Fruit fly (Drosophila melanogaster) whole organism, embryonic: Measurements from ENCODE around the gene CG2614.
A peak's percentile ranks its signal among the peaks of the same experiment; 100 is the strongest.

Experiments used
- Asciz ChIP-seq: fragments of 200-800 bp; sonication (Bioruptor generic); optimal IDR thresholded peaks from 2 replicates; lab custom pipeline; 2017; ENCODE audit warnings: missing biosample characterization, mild to moderate bottlenecking, missing genetic modification characterization, missing genetic modification reagents
- B-H2 ChIP-seq: fragments of 200-800 bp; sonication (Bioruptor generic); optimal IDR thresholded peaks from 2 replicates; lab custom pipeline; 2018; ENCODE audit warnings: missing biosample characterization, mild to moderate bottlenecking, missing genetic modification characterization
- CG12104 ChIP-seq: fragments of 200-800 bp; sonication (Bioruptor generic); optimal IDR thresholded peaks from 3 replicates; lab custom pipeline; 2016; ENCODE audit warnings: missing biosample characterization, missing genetic modification characterization
- CG1233 ChIP-seq: fragments of 200-800 bp; sonication (Bioruptor generic); optimal IDR thresholded peaks from 4 replicates; lab custom pipeline; 2018; ENCODE audit warnings: missing biosample characterization, mild to moderate bottlenecking, missing genetic modification characterization
- CG12744 ChIP-seq: fragments of 200-800 bp; sonication (Bioruptor generic); optimal IDR thresholded peaks from 2 replicates; lab custom pipeline; 2016; ENCODE audit warnings: missing biosample characterization, missing genetic modification characterization
- CG13287 ChIP-seq: fragments of 200-800 bp; sonication (Bioruptor generic); IDR thresholded peaks from 2 replicates; pipeline ENCODE4 v1.3.6; 2022; ENCODE audit warnings: missing biosample characterization, missing genetic modification characterization; ENCODE audit not compliant: partially characterized antibody
- CG13775 ChIP-seq: fragments of 200-800 bp; sonication (Bioruptor generic); optimal IDR thresholded peaks from 3 replicates; lab custom pipeline; 2017; ENCODE audit warnings: missing biosample characterization, mild to moderate bottlenecking, missing genetic modification characterization
- CG14050 ChIP-seq: fragments of 200-800 bp; sonication (Bioruptor generic); IDR thresholded peaks from 3 replicates; pipeline ENCODE4 v1.3.6; 2022; ENCODE audit warnings: missing biosample characterization, missing genetic modification characterization
- CG14441 ChIP-seq: fragments of 200-800 bp; sonication (Bioruptor generic); IDR thresholded peaks from 2 replicates; pipeline ENCODE4 v1.3.6; 2022; ENCODE audit warnings: missing biosample characterization, missing genetic modification characterization
- CG1792 ChIP-seq: fragments of 200-800 bp; sonication (Bioruptor generic); optimal IDR thresholded peaks from 2 replicates; lab custom pipeline; 2016; ENCODE audit warnings: missing biosample characterization, missing genetic modification characterization
- CG31365 ChIP-seq: fragments of 200-800 bp; sonication (Bioruptor generic); optimal IDR thresholded peaks from 2 replicates; lab custom pipeline; 2018; ENCODE audit warnings: missing biosample characterization, mild to moderate bottlenecking, missing genetic modification characterization
- CG31388 ChIP-seq: fragments of 200-800 bp; sonication (Bioruptor generic); optimal IDR thresholded peaks from 2 replicates; lab custom pipeline; 2016; ENCODE audit warnings: missing biosample characterization, missing genetic modification characterization
- CG32532 ChIP-seq: fragments of 200-800 bp; sonication (Bioruptor generic); IDR thresholded peaks from 2 replicates; pipeline ENCODE4 v1.3.6; 2022; ENCODE audit warnings: missing biosample characterization, missing genetic modification characterization
- CG32767 ChIP-seq: fragments of 200-800 bp; sonication (Bioruptor generic); IDR thresholded peaks from 2 replicates; pipeline ENCODE4 v1.3.6; 2022; ENCODE audit warnings: missing biosample characterization, missing genetic modification characterization
- CG8478 ChIP-seq: fragments of >200 bp; optimal IDR thresholded peaks from 2 replicates; lab custom pipeline; 2018
- CG9727 ChIP-seq: fragments of 200-800 bp; sonication (Bioruptor generic); optimal IDR thresholded peaks from 3 replicates; lab custom pipeline; 2017; ENCODE audit warnings: missing biosample characterization, mild to moderate bottlenecking, missing genetic modification characterization
- CG9817 ChIP-seq: fragments of 200-800 bp; sonication (Bioruptor generic); optimal IDR thresholded peaks from 2 replicates; lab custom pipeline; 2018; ENCODE audit warnings: missing biosample characterization, mild to moderate bottlenecking, missing genetic modification characterization, moderate library complexity
- CG9932 ChIP-seq: fragments of 200-800 bp; sonication (Bioruptor generic); IDR thresholded peaks from 2 replicates; pipeline ENCODE4 v1.3.6; 2022; ENCODE audit warnings: missing biosample characterization, missing genetic modification characterization
- CHES-1-like ChIP-seq: fragments of 200-800 bp; sonication (Bioruptor generic); optimal IDR thresholded peaks from 2 replicates; lab custom pipeline; 2016; ENCODE audit warnings: missing biosample characterization, missing genetic modification characterization
- Camta ChIP-seq: fragments of 200-800 bp; sonication (Bioruptor generic); optimal IDR thresholded peaks from 2 replicates; lab custom pipeline; 2016; ENCODE audit warnings: missing biosample characterization, missing genetic modification characterization
- D ChIP-seq, 2 experiments: fragments of 200-800 bp in 1 of 2; fragments of >200 bp in 1 of 2; sonication (Bioruptor generic) in 1 of 2; optimal IDR thresholded peaks; 2 replicates in 1 of 2; 3 replicates in 1 of 2; lab custom pipeline; 2017; ENCODE audit warnings: mild to moderate bottlenecking in 1 of 2, missing biosample characterization in 1 of 2, missing genetic modification characterization in 1 of 2, missing genetic modification reagents in 1 of 2
- Deaf1 ChIP-seq: fragments of 200-800 bp; optimal IDR thresholded peaks from 3 replicates; lab custom pipeline; 2019; ENCODE audit warnings: missing biosample characterization, mild to moderate bottlenecking, missing genetic modification characterization, moderate library complexity
- Doc2 ChIP-seq: fragments of 200-800 bp; sonication (Bioruptor generic); IDR thresholded peaks from 2 replicates; pipeline ENCODE4 v1.3.6; 2022; ENCODE audit warnings: missing biosample characterization, missing genetic modification characterization
- Dp ChIP-seq: fragments of 200-800 bp; sonication (Bioruptor generic); optimal IDR thresholded peaks from 2 replicates; lab custom pipeline; 2018; ENCODE audit warnings: missing biosample characterization, mild to moderate bottlenecking, missing genetic modification characterization, moderate library complexity
- Drgx ChIP-seq: fragments of 200-800 bp; sonication (Bioruptor generic); IDR thresholded peaks from 2 replicates; pipeline ENCODE4 v1.3.6; 2022; ENCODE audit warnings: missing biosample characterization, missing genetic modification characterization
- Ets65A ChIP-seq: fragments of 200-800 bp; sonication (Bioruptor generic); peaks from one replicate; lab custom pipeline; 2016; ENCODE audit warnings: missing biosample characterization, missing genetic modification characterization
- Fer3 ChIP-seq: fragments of 200-800 bp; sonication (Bioruptor generic); optimal IDR thresholded peaks from 2 replicates; lab custom pipeline; 2018; ENCODE audit warnings: missing biosample characterization, mild to moderate bottlenecking, missing genetic modification characterization, moderate library complexity
- GATAe ChIP-seq: fragments of 200-800 bp; sonication (Bioruptor generic); conservative IDR thresholded peaks from 2 replicates; pipeline ENCODE4 v1.3.6; 2022; ENCODE audit warnings: missing biosample characterization, missing genetic modification characterization
- Gug ChIP-seq: fragments of 200-800 bp; sonication (Bioruptor generic); IDR thresholded peaks from 4 replicates; pipeline ENCODE4 v1.3.6; 2022; ENCODE audit warnings: missing biosample characterization, missing genetic modification characterization
- HLH3B ChIP-seq: fragments of 200-800 bp; sonication (Bioruptor generic); IDR thresholded peaks from 2 replicates; pipeline ENCODE4 v1.3.6; 2022; ENCODE audit warnings: missing biosample characterization, missing genetic modification characterization
- Hr78 ChIP-seq, 2 experiments: fragments of 200-800 bp in 1 of 2; fragments of >200 bp in 1 of 2; sonication (Bioruptor generic) in 1 of 2; optimal IDR thresholded peaks; 2 replicates each; lab custom pipeline; 2017 to 2019; ENCODE audit warnings: missing biosample characterization in 2 of 2, missing genetic modification characterization in 2 of 2, mild to moderate bottlenecking in 1 of 2, moderate library complexity in 1 of 2
- Lim3 ChIP-seq: fragments of 200-800 bp; sonication (Bioruptor generic); IDR thresholded peaks from 2 replicates; pipeline ENCODE4 v1.3.6; 2022; ENCODE audit warnings: missing biosample characterization, missing genetic modification characterization
- MESR4 ChIP-seq: fragments of 200-800 bp; sonication (Bioruptor generic); optimal IDR thresholded peaks from 2 replicates; lab custom pipeline; 2018; ENCODE audit warnings: missing biosample characterization, mild to moderate bottlenecking, missing genetic modification characterization, moderate library complexity
- Mad ChIP-seq: fragments of 200-800 bp; sonication (Bioruptor generic); optimal IDR thresholded peaks from 2 replicates; lab custom pipeline; 2016; ENCODE audit warnings: missing biosample characterization, missing genetic modification characterization
- Rx ChIP-seq: fragments of 200-800 bp; sonication (Bioruptor generic); IDR thresholded peaks from 2 replicates; pipeline ENCODE4 v1.3.6; 2022; ENCODE audit warnings: missing biosample characterization, missing genetic modification characterization
- ab ChIP-seq: fragments of 200-800 bp; sonication (Bioruptor generic); optimal IDR thresholded peaks from 2 replicates; lab custom pipeline; 2016; ENCODE audit warnings: missing biosample characterization, missing genetic modification characterization
- ase ChIP-seq: fragments of 200-800 bp; sonication (Bioruptor generic); IDR thresholded peaks from 3 replicates; pipeline ENCODE4 v1.3.6; 2022; ENCODE audit warnings: missing biosample characterization, missing genetic modification characterization
- bsh ChIP-seq, 2 experiments: fragments of 200-800 bp; sonication (Bioruptor generic); optimal IDR thresholded peaks; 2 replicates each; lab custom pipeline; 2017 to 2018; ENCODE audit warnings: mild to moderate bottlenecking in 2 of 2, missing biosample characterization in 2 of 2, missing genetic modification characterization in 2 of 2, moderate library complexity in 1 of 2
- chn ChIP-seq: fragments of 200-800 bp; sonication (Bioruptor generic); optimal IDR thresholded peaks from 2 replicates; lab custom pipeline; 2016; ENCODE audit warnings: missing biosample characterization, missing genetic modification characterization
- dpn ChIP-seq, 2 experiments: fragments of 200-800 bp; sonication (Bioruptor generic); optimal IDR thresholded peaks; 3 replicates each; lab custom pipeline; 2016; ENCODE audit warnings: missing biosample characterization in 2 of 2, missing genetic modification characterization in 2 of 2
- esg ChIP-seq: fragments of 200-800 bp; sonication (Bioruptor generic); conservative IDR thresholded peaks from 2 replicates; pipeline ENCODE4 v1.3.6; 2022; ENCODE audit warnings: missing biosample characterization, missing genetic modification characterization
- knrl ChIP-seq: fragments of 200-800 bp; sonication (Bioruptor generic); IDR thresholded peaks from 3 replicates; pipeline ENCODE4 v1.3.6; 2022; ENCODE audit warnings: missing biosample characterization, missing genetic modification characterization; ENCODE audit not compliant: partially characterized antibody
- lilli ChIP-seq: fragments of 200-800 bp; sonication (Bioruptor generic); optimal IDR thresholded peaks from 3 replicates; lab custom pipeline; 2016; ENCODE audit warnings: missing biosample characterization, missing genetic modification characterization
- nerfin-1 ChIP-seq: fragments of 200-800 bp; sonication (Bioruptor generic); optimal IDR thresholded peaks from 3 replicates; lab custom pipeline; 2019; ENCODE audit warnings: missing biosample characterization, mild to moderate bottlenecking, missing genetic modification characterization, moderate library complexity
- pnt ChIP-seq: fragments of 200-800 bp; sonication (Bioruptor generic); optimal IDR thresholded peaks from 3 replicates; lab custom pipeline; 2016; ENCODE audit warnings: missing biosample characterization, missing genetic modification characterization
- prd ChIP-seq, 3 experiments: fragments of >200 bp in 2 of 3; fragments of 200-800 bp in 1 of 3; sonication (Bioruptor generic) in 1 of 3; optimal IDR thresholded peaks in 2 of 3; IDR thresholded peaks in 1 of 3; 2 replicates in 2 of 3; 3 replicates in 1 of 3; pipeline versions ENCODE4 v1.3.6 to Lab custom; 2017 to 2022; ENCODE audit warnings: missing biosample characterization in 1 of 3, missing genetic modification characterization in 1 of 3
- rib ChIP-seq: fragments of 200-800 bp; sonication (Bioruptor generic); IDR thresholded peaks from 2 replicates; pipeline ENCODE4 v1.3.6; 2022; ENCODE audit warnings: missing biosample characterization, missing genetic modification characterization
- slp2 ChIP-seq: fragments of 200-800 bp; sonication (Bioruptor generic); optimal IDR thresholded peaks from 2 replicates; lab custom pipeline; 2016; ENCODE audit warnings: missing biosample characterization, missing genetic modification characterization
- tll ChIP-seq, 2 experiments: fragments of 200-800 bp in 1 of 2; fragments of >200 bp in 1 of 2; sonication (Bioruptor generic) in 1 of 2; optimal IDR thresholded peaks; 2 replicates each; lab custom pipeline; 2017 to 2019; ENCODE audit warnings: missing biosample characterization in 2 of 2, missing genetic modification characterization in 2 of 2, mild to moderate bottlenecking in 1 of 2, moderate library complexity in 1 of 2
- twi ChIP-seq: fragments of 200-800 bp; optimal IDR thresholded peaks from 2 replicates; lab custom pipeline; 2019; ENCODE audit warnings: missing biosample characterization, mild to moderate bottlenecking, missing genetic modification characterization, moderate library complexity

The CG2614 gene

dm6 chr2L:20649891-20650290, 6.3 kb upstream of the CG2614 start, which contains the start of gene CG2611 (continued):
- TF ChIP-seq MESR4, result peak; percentile 29
- peak; percentile 67 for TF ChIP-seq CG14441 (GFP tag; lab: Robert Waterston, UW)
- TF ChIP-seq Ets65A (GFP tag; lab: Kevin White, UChicago), result peak; percentile 94
- TF ChIP-seq knrl (GFP tag; lab: Robert Waterston, UW), result 0 out of 3 replicates have a peak, but pooled peaks have one; percentile 34
- peak; percentile 48 for TF ChIP-seq chn (GFP tag; lab: Kevin White, UChicago)
- TF ChIP-seq Camta (GFP tag; lab: Kevin White, UChicago), result peak; percentile 31
- no peak for TF ChIP-seq Drgx (GFP tag; lab: Robert Waterston, UW)
- peak; percentile 66 for TF ChIP-seq GATAe (GFP tag; lab: Robert Waterston, UW)
- peak; percentile 65 for TF ChIP-seq CHES-1-like
- no peak for TF ChIP-seq Hr78 (GFP tag; optimal IDR thresholded peaks at IDR 0.05; lab: Kevin White, UChicago)
- TF ChIP-seq prd (optimal IDR thresholded peaks at IDR 0.05; lab: Kevin White, UChicago), result no peak
- peak; percentile 68 for TF ChIP-seq prd (GFP tag; IDR thresholded peaks at IDR 0.05; lab: Robert Waterston, UW)
- peak; percentile 29 for TF ChIP-seq Asciz (GFP tag; lab: Kevin White, UChicago)
- peak; percentile 60 for TF ChIP-seq CG32532
- peak; percentile 13 for TF ChIP-seq twi (tag; lab: Kevin White, UChicago)
- no peak for TF ChIP-seq Rx (GFP tag; lab: Robert Waterston, UW)
- peak; percentile 73 for TF ChIP-seq CG9932
- TF ChIP-seq CG9817 (tag; lab: Kevin White, UChicago), result peak; percentile 34
- TF ChIP-seq CG31388 (GFP tag; lab: Kevin White, UChicago), result no peak
- no peak for TF ChIP-seq Deaf1
- no peak for TF ChIP-seq Doc2 (GFP tag; lab: Robert Waterston, UW)
- no peak for TF ChIP-seq Lim3 (GFP tag; lab: Robert Waterston, UW)
- TF ChIP-seq ase (GFP tag; lab: Robert Waterston, UW), result peak; percentile 38; the same call in 1 of the 3 replicates
- TF ChIP-seq HLH3B (GFP tag; lab: Robert Waterston, UW), result 0 out of 2 replicates have a peak, but pooled peaks have one; percentile 29
- peak; percentile 1 for TF ChIP-seq Dp (GFP tag; lab: Kevin White, UChicago)
- no peak for TF ChIP-seq esg (GFP tag; lab: Robert Waterston, UW)
- TF ChIP-seq CG1792 (GFP tag; lab: Kevin White, UChicago), result no peak
- TF ChIP-seq CG12104 (GFP tag; lab: Kevin White, UChicago), result peak; percentile 5
- TF ChIP-seq CG9727 (GFP tag; lab: Kevin White, UChicago), result peak; percentile 8
- no peak for TF ChIP-seq CG31365 (tag; lab: Kevin White, UChicago)
- no peak for TF ChIP-seq pnt (GFP tag; lab: Kevin White, UChicago)
- TF ChIP-seq slp2 (GFP tag; lab: Kevin White, UChicago), result peak; percentile 26
- peak; percentile 40 for TF ChIP-seq CG1233
- TF ChIP-seq CG8478, result no peak
- TF ChIP-seq Gug (GFP tag; lab: Robert Waterston, UW), result peak; percentile 45; the same call in 1 of the 4 replicates
- TF ChIP-seq rib (GFP tag; lab: Robert Waterston, UW), result no peak
- no peak for TF ChIP-seq CG13287
- peak; percentile 22 for TF ChIP-seq CG12744
- peak in 1 of 2 experiments; percentile 46 for TF ChIP-seq bsh (GFP tag; optimal IDR thresholded peaks at IDR 0.05; lab: Kevin White, UChicago)
- peak; percentile 25 for TF ChIP-seq B-H2
- TF ChIP-seq CG13775 (GFP tag; lab: Kevin White, UChicago), result peak; percentile 37
- no peak for TF ChIP-seq D (optimal IDR thresholded peaks at IDR 0.05; lab: Kevin White, UChicago)
- no peak for TF ChIP-seq D (GFP tag; optimal IDR thresholded peaks at IDR 0.05; lab: Kevin White, UChicago)
- TF ChIP-seq Mad (GFP tag; lab: Kevin White, UChicago), result peak; percentile 34
- TF ChIP-seq nerfin-1 (tag; lab: Kevin White, UChicago), result no peak
- peak; percentile 36 for TF ChIP-seq Fer3 (tag; lab: Kevin White, UChicago)
- TF ChIP-seq dpn (GFP tag; optimal IDR thresholded peaks at IDR 0.05; lab: Kevin White, UChicago), result peak; percentile 38 to 41
- TF ChIP-seq CG14050 (GFP tag; lab: Robert Waterston, UW), result peak; percentile 51; the same call in 2 of the 3 replicates
- TF ChIP-seq tll (GFP tag; optimal IDR thresholded peaks at IDR 0.05; lab: Kevin White, UChicago), result peak in 1 of 2 experiments; percentile 87
- TF ChIP-seq lilli, result peak; percentile 74
- TF ChIP-seq CG32767 (GFP tag; lab: Robert Waterston, UW), result no peak
- TF ChIP-seq ab (GFP tag; lab: Kevin White, UChicago), result no peak
